Worm (Caenorhabditis elegans) whole organism, late embryonic: Measurements from ENCODE around the gene arx-5.

Experiments used
- F13H6.1 ChIP-seq: sonication (generic microtip); optimal IDR thresholded peaks from 2 replicates; lab custom pipeline; 2016; ENCODE audit warnings: missing genetic modification characterization, missing compliant biosample characterization
- odd-2 ChIP-seq: sonication (generic microtip); optimal IDR thresholded peaks from 2 replicates; lab custom pipeline; 2017; ENCODE audit warnings: antibody characterized with exemption, mild to moderate bottlenecking, missing genetic modification characterization, missing compliant biosample characterization
- pag-3 ChIP-seq: sonication (generic microtip); optimal IDR thresholded peaks from 2 replicates; lab custom pipeline; 2016; ENCODE audit warnings: missing compliant biosample characterization, missing genetic modification characterization, borderline replicate concordance
- pha-2 ChIP-seq: sonication (generic microtip); optimal IDR thresholded peaks from 2 replicates; lab custom pipeline; 2017; ENCODE audit warnings: mild to moderate bottlenecking, missing genetic modification characterization, missing compliant biosample characterization
- tbx-2 ChIP-seq: sonication (generic microtip); optimal IDR thresholded peaks from 2 replicates; lab custom pipeline; 2016; ENCODE audit warnings: missing genetic modification characterization, missing compliant biosample characterization

DNA sequence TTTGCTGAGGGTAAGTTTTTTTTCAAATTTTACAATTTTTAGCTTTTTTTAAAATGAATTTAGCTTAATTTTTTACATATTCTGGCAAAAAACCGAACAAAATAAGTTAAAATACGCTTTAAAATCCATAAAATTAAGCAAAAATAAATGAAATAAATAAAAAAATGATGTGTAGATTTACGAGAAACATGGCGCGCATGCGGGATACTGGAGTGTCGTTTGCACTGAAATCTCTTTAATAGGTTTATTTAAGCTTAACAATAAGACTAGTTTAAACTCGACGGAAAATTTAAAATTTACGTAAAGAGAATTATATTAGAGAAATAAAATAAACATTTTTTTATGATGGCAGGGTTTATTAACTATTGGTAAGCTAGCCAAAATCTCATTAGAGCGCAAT, 3.4 kb upstream of the arx-5 start:
- TF ChIP-seq pag-3 (tag; lab: Kevin White, UChicago) (no peak), F13H6.1 (no peak), odd-2 (no peak), pha-2 (tag; lab: Kevin White, UChicago) (no peak), tbx-2 (no peak)
